Worm (Caenorhabditis elegans): ENCODE results near the gene C53A5.2.
A peak's percentile ranks its signal among the peaks of the same experiment; 100 is the strongest.

Gene C53A5.2

DNA sequence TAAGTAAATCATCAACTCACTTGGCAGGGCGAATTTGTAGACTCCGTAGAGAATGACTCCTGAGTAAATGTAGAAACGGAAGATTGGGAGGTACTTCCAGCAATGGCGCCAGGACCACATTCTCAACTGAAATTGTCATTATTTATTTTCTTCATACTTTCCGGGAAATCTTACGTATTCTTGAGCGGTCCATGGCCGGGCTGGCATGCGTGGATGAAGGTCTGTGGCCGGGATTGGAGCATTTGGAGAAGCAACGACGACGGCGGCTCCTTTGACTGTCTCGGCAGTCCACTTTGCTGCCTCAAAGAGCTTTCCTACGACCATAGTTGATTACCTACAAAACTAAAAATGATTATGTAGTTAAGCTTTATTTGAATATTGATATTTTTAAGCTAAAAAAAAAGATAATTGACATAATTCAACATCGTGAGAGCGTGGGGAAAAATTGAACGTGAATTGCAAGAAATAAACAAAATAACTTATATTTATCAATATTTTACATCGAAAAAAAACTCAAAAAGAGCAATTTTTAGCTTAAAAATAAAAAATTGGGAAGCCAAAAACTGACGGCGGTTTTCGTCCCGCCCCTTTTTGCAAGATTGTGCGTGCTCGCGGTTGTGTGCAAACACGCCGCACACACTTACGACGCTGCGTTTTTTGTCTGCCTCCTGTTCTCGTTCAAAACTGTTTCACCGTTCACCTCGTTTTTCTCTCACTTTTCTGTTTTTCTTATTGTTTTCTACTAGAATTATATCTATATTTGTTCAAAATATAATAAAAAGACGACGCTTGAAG lies 980 bp upstream of the C53A5.2 start, which contains the start of gene ril-1 (continued):
- TF ChIP-seq ama-1 (optimal IDR thresholded peaks at IDR 0.05) = no peak
- TF ChIP-seq ama-1 (GFP tag; optimal IDR thresholded peaks at IDR 0.05) = no peak
- TF ChIP-seq madf-3 (GFP tag; IDR thresholded peaks at IDR 0.05) = no peak
- no peak for TF ChIP-seq nhr-179 (tag; optimal IDR thresholded peaks at IDR 0.05)
- TF ChIP-seq lsl-1 (GFP tag; optimal IDR thresholded peaks at IDR 0.05) = no peak
- TF ChIP-seq lsy-27 (tag; optimal IDR thresholded peaks at IDR 0.05; ENCODE audit: borderline replicate concordance, insufficient read depth) = no peak
- TF ChIP-seq fkh-3 (tag; optimal IDR thresholded peaks at IDR 0.05) = no peak
- no peak for TF ChIP-seq hlh-12 (tag; optimal IDR thresholded peaks at IDR 0.05)
- no peak for TF ChIP-seq tlf-1 (GFP tag; optimal IDR thresholded peaks at IDR 0.05)
- peak; percentile 57 for TF ChIP-seq ZK185.1 (tag; optimal IDR thresholded peaks at IDR 0.05; ENCODE audit: poor library complexity, severe bottlenecking)
- TF ChIP-seq Y79H2A.3 (GFP tag; conservative IDR thresholded peaks at IDR 0.05) = no peak
- peak; percentile 52; the same call in 1 of the 2 replicates for TF ChIP-seq lin-26 (GFP tag; IDR thresholded peaks at IDR 0.05)
- TF ChIP-seq pha-4 (tag; optimal IDR thresholded peaks at IDR 0.05) = no peak
- TF ChIP-seq him-1 (tag; optimal IDR thresholded peaks at IDR 0.05) = no peak
- peak; percentile 60 for TF ChIP-seq nhr-80 (tag; optimal IDR thresholded peaks at IDR 0.05)
- TF ChIP-seq pbrm-1 (GFP tag; IDR thresholded peaks at IDR 0.05) = 0 out of 2 replicates have a peak, but pooled peaks have one; percentile 12
- no peak for TF ChIP-seq lin-40 (tag; optimal IDR thresholded peaks at IDR 0.05)
- TF ChIP-seq ztf-26 (tag; optimal IDR thresholded peaks at IDR 0.05) = no peak
- TF ChIP-seq lin-35 (GFP tag; optimal IDR thresholded peaks at IDR 0.05) = peak in 1 of 3 experiments; percentile 38
- TF ChIP-seq F10E7.11 (tag; optimal IDR thresholded peaks at IDR 0.05) = no peak
- TF ChIP-seq K11D2.4 (GFP tag; IDR thresholded peaks at IDR 0.05) = no peak
- TF ChIP-seq ceh-91 (GFP tag; IDR thresholded peaks at IDR 0.05) = no peak
- TF ChIP-seq lag-1 (GFP tag; IDR thresholded peaks at IDR 0.05) = no peak
- no peak for TF ChIP-seq madf-10 (tag; optimal IDR thresholded peaks at IDR 0.05)
- no peak for TF ChIP-seq repo-1 (tag; optimal IDR thresholded peaks at IDR 0.05)
- no peak for TF ChIP-seq gei-17 (GFP tag; optimal IDR thresholded peaks at IDR 0.05)
- TF ChIP-seq egl-18 (GFP tag; IDR thresholded peaks at IDR 0.05) = no peak
- peak; percentile 81 for TF ChIP-seq attf-5 (GFP tag; optimal IDR thresholded peaks at IDR 0.05)
- TF ChIP-seq B0019.2 (GFP tag; conservative IDR thresholded peaks at IDR 0.05) = no peak
- no peak for TF ChIP-seq tbx-9 (tag; optimal IDR thresholded peaks at IDR 0.05; ENCODE audit: borderline replicate concordance)
- TF ChIP-seq aptf-3 (GFP tag; IDR thresholded peaks at IDR 0.05) = no peak
- TF ChIP-seq Y53G8AR.9 (GFP tag; conservative IDR thresholded peaks at IDR 0.05) = no peak
- TF ChIP-seq zfh-2 (GFP tag; conservative IDR thresholded peaks at IDR 0.05) = no peak
- no peak for TF ChIP-seq ceh-79 (tag; optimal IDR thresholded peaks at IDR 0.05)
- TF ChIP-seq mcd-1 (GFP tag; IDR thresholded peaks at IDR 0.05) = peak; percentile 50
- no peak for TF ChIP-seq chd-7 (tag; optimal IDR thresholded peaks at IDR 0.05)
- TF ChIP-seq snpc-3.4 (tag; optimal IDR thresholded peaks at IDR 0.05) = no peak
- peak; percentile 53; the same call in 1 of the 2 replicates for TF ChIP-seq ceh-100 (GFP tag; IDR thresholded peaks at IDR 0.05)
- TF ChIP-seq sptf-2 (GFP tag; optimal IDR thresholded peaks at IDR 0.05) = no peak
- TF ChIP-seq B0336.3 (GFP tag; IDR thresholded peaks at IDR 0.05) = no peak
- TF ChIP-seq atf-7 (tag; optimal IDR thresholded peaks at IDR 0.05) = no peak
- no peak for TF ChIP-seq ztf-6 (GFP tag; IDR thresholded peaks at IDR 0.05)
- TF ChIP-seq attf-3 (GFP tag; conservative IDR thresholded peaks at IDR 0.05) = no peak
- no peak for TF ChIP-seq athp-1 (tag; optimal IDR thresholded peaks at IDR 0.05)
- TF ChIP-seq ceh-58 (GFP tag; IDR thresholded peaks at IDR 0.05) = no peak
- no peak for TF ChIP-seq lin-54 (GFP tag; optimal IDR thresholded peaks at IDR 0.05)
- TF ChIP-seq somi-1 (GFP tag; optimal IDR thresholded peaks at IDR 0.05) = no peak
- TF ChIP-seq madf-8 (GFP tag; conservative IDR thresholded peaks at IDR 0.05) = no peak

Measured in whole organism, young adult.